Worm (Caenorhabditis elegans) whole organism, L3 larva: ENCODE results near the gene djr-1.2.

Source experiments
- ZK546.5 ChIP-seq: sonication (generic microtip); optimal IDR thresholded peaks from 2 replicates; lab custom pipeline; 2017; ENCODE audit warnings: missing biosample characterization, missing genetic modification characterization
- aly-2 ChIP-seq: fragments of 150-350 bp; optimal IDR thresholded peaks from 2 replicates; lab custom pipeline; 2014; ENCODE audit warnings: missing biosample characterization, missing genetic modification characterization
- ama-1 ChIP-seq: fragments of 150-350 bp; optimal IDR thresholded peaks from 2 replicates; lab custom pipeline; 2018
- ceh-16 ChIP-seq: sonication (generic microtip); optimal IDR thresholded peaks from 2 replicates; lab custom pipeline; 2017; ENCODE audit warnings: missing biosample characterization, missing genetic modification characterization
- ceh-28 ChIP-seq: fragments of 150-350 bp; optimal IDR thresholded peaks from 2 replicates; lab custom pipeline; 2014; ENCODE audit warnings: missing biosample characterization, missing genetic modification reagents, missing genetic modification characterization
- ceh-9 ChIP-seq: sonication (generic microtip); optimal IDR thresholded peaks from 2 replicates; lab custom pipeline; 2018; ENCODE audit warnings: missing biosample characterization, missing genetic modification characterization
- daf-12 ChIP-seq: fragments of 150-350 bp; optimal IDR thresholded peaks from 2 replicates; lab custom pipeline; 2014; ENCODE audit warnings: missing biosample characterization, missing genetic modification reagents, missing genetic modification characterization
- egl-27 ChIP-seq: sonication (generic microtip); optimal IDR thresholded peaks from 4 replicates; lab custom pipeline; 2017; ENCODE audit warnings: missing biosample characterization, missing genetic modification reagents, missing genetic modification characterization
- egl-5 ChIP-seq: fragments of 150-350 bp; optimal IDR thresholded peaks from 2 replicates; lab custom pipeline; 2017; ENCODE audit warnings: missing biosample characterization, missing genetic modification reagents, missing genetic modification characterization, inconsistent platforms
- elt-3 ChIP-seq, 3 experiments: fragments of 150-350 bp in 1 of 3; sonication (generic microtip) in 2 of 3; optimal IDR thresholded peaks; 2 replicates in 2 of 3; 4 replicates in 1 of 3; lab custom pipeline; 2014 to 2017; ENCODE audit warnings: missing biosample characterization in 3 of 3, missing genetic modification characterization in 3 of 3
- fkh-10 ChIP-seq: sonication (generic microtip); optimal IDR thresholded peaks from 2 replicates; lab custom pipeline; 2017; ENCODE audit warnings: missing biosample characterization, missing genetic modification reagents, missing genetic modification characterization
- fkh-2 ChIP-seq: fragments of 150-350 bp; optimal IDR thresholded peaks from 2 replicates; lab custom pipeline; 2014; ENCODE audit warnings: missing biosample characterization, missing genetic modification reagents, missing genetic modification characterization
- fos-1 ChIP-seq: fragments of 150-350 bp; optimal IDR thresholded peaks from 2 replicates; lab custom pipeline; 2014; ENCODE audit warnings: missing biosample characterization, missing genetic modification characterization
- hmg-11 ChIP-seq: sonication (generic microtip); optimal IDR thresholded peaks from 2 replicates; lab custom pipeline; 2016; ENCODE audit warnings: missing genetic modification characterization, missing compliant biosample characterization
- jun-1 ChIP-seq: fragments of 150-350 bp; optimal IDR thresholded peaks from 2 replicates; lab custom pipeline; 2014; ENCODE audit warnings: missing biosample characterization, missing genetic modification reagents, missing genetic modification characterization
- lin-15B ChIP-seq: fragments of 150-350 bp; optimal IDR thresholded peaks from 2 replicates; lab custom pipeline; 2014; ENCODE audit warnings: missing biosample characterization, missing genetic modification characterization
- lin-39 ChIP-seq: fragments of 150-350 bp; optimal IDR thresholded peaks from 2 replicates; lab custom pipeline; 2018; ENCODE audit warnings: missing biosample characterization, missing genetic modification reagents, missing genetic modification characterization
- lsy-12 ChIP-seq: sonication (generic microtip); optimal IDR thresholded peaks from 2 replicates; lab custom pipeline; 2016; ENCODE audit warnings: mild to moderate bottlenecking, missing genetic modification characterization, missing compliant biosample characterization
- mdl-1 ChIP-seq: fragments of 150-350 bp; optimal IDR thresholded peaks from 2 replicates; lab custom pipeline; 2014; ENCODE audit warnings: missing biosample characterization, missing genetic modification characterization
- nfya-1 ChIP-seq: sonication (generic microtip); optimal IDR thresholded peaks from 2 replicates; lab custom pipeline; 2017; ENCODE audit warnings: missing genetic modification characterization, mild to moderate bottlenecking, missing compliant biosample characterization, antibody characterized with exemption, moderate library complexity; ENCODE audit not compliant: insufficient read depth
- nhr-23 ChIP-seq: fragments of 150-350 bp; optimal IDR thresholded peaks from 2 replicates; lab custom pipeline; 2014; ENCODE audit warnings: missing biosample characterization, missing genetic modification reagents, missing genetic modification characterization
- nhr-237 ChIP-seq: fragments of 150-350 bp; optimal IDR thresholded peaks from 2 replicates; lab custom pipeline; 2014; ENCODE audit warnings: missing biosample characterization, missing genetic modification characterization
- nhr-25 ChIP-seq: sonication (generic microtip); optimal IDR thresholded peaks from 2 replicates; lab custom pipeline; 2017; ENCODE audit warnings: missing biosample characterization, missing genetic modification characterization
- nhr-28 ChIP-seq: fragments of 150-350 bp; optimal IDR thresholded peaks from 2 replicates; lab custom pipeline; 2014; ENCODE audit warnings: missing biosample characterization, missing genetic modification characterization
- nhr-67 ChIP-seq: fragments of 150-350 bp; optimal IDR thresholded peaks from 2 replicates; lab custom pipeline; 2014; ENCODE audit warnings: missing biosample characterization, missing genetic modification characterization
- nhr-77 ChIP-seq: fragments of 150-350 bp; optimal IDR thresholded peaks from 2 replicates; lab custom pipeline; 2014; ENCODE audit warnings: missing biosample characterization, missing genetic modification characterization
- pha-4 ChIP-seq: fragments of 150-350 bp; optimal IDR thresholded peaks from 2 replicates; lab custom pipeline; 2014; ENCODE audit warnings: missing biosample characterization, missing genetic modification reagents, missing genetic modification characterization
- pqm-1 ChIP-seq: fragments of 150-350 bp; optimal IDR thresholded peaks from 2 replicates; lab custom pipeline; 2017; ENCODE audit warnings: missing biosample characterization, missing genetic modification characterization, inconsistent platforms
- tbx-2 ChIP-seq: sonication (generic microtip); optimal IDR thresholded peaks from 2 replicates; lab custom pipeline; 2016; ENCODE audit warnings: mild to moderate bottlenecking, missing genetic modification characterization, missing compliant biosample characterization
- unc-39 ChIP-seq: sonication (generic microtip); optimal IDR thresholded peaks from 4 replicates; lab custom pipeline; 2017; ENCODE audit warnings: missing biosample characterization, missing genetic modification characterization
- unc-62 ChIP-seq: fragments of 150-350 bp; sonication (generic microtip); optimal IDR thresholded peaks from 4 replicates; lab custom pipeline; 2014; ENCODE audit warnings: missing biosample characterization, missing genetic modification reagents, missing genetic modification characterization

djr-1.2 gene

ce11 chrV:4055025-4055424, at the start of gene djr-1.2:
Gene djr-1.2, minus strand, starts transcription at chrV:4055125.
- TF ChIP-seq egl-27 (no peak), unc-62 (GFP tag; lab: Kevin White, UChicago) (no peak), fkh-10 (GFP tag; lab: Kevin White, UChicago) (no peak), fkh-2 (tag; lab: Kevin White, UChicago) (no peak)

- TF ChIP-seq unc-39 (tag; lab: Kevin White, UChicago) (no peak), nhr-237 (tag; lab: Kevin White, UChicago) (no peak), ceh-9 (tag; lab: Kevin White, UChicago) (no peak)
Observed at ce11 chrV:4104298-4104697, 49.4 kb upstream of the djr-1.2 start, which contains the start of gene srj-39. Gene srj-39, plus strand, starts transcription at chrV:4104598.

ce11 chrV:4101567-4101966, 46.6 kb upstream of the djr-1.2 start, which contains the start of gene srj-40:
Gene srj-40, plus strand, starts transcription at chrV:4101867.
- no peak for TF ChIP-seq ceh-16 (tag; lab: Kevin White, UChicago)
- no peak for TF ChIP-seq egl-5 (tag; lab: Kevin White, UChicago)
- no peak for TF ChIP-seq nhr-237 (tag; lab: Kevin White, UChicago)
- TF ChIP-seq tbx-2, result no peak
- TF ChIP-seq lsy-12, result no peak
- no peak for TF ChIP-seq hmg-11
- TF ChIP-seq nhr-23 (tag; lab: Kevin White, UChicago), result no peak
- TF ChIP-seq nhr-67 (tag; lab: Kevin White, UChicago), result no peak
- no peak for TF ChIP-seq fos-1 (tag; lab: Kevin White, UChicago)

- TF ChIP-seq egl-5 (tag; lab: Kevin White, UChicago), result no peak
- no peak for TF ChIP-seq ZK546.5 (tag; lab: Kevin White, UChicago)
- TF ChIP-seq nhr-77, result no peak
- TF ChIP-seq, all 47 proteins: peak for 0
Observed at ce11 chrV:4094740-4095139, 39.8 kb upstream of the djr-1.2 start, which contains the start of gene nhr-181. Gene nhr-181, plus strand, starts transcription at chrV:4095040.

- TF ChIP-seq daf-12 (tag; lab: Kevin White, UChicago) (no peak), pqm-1 (tag; lab: Kevin White, UChicago) (no peak)
Observed at ce11 chrV:4082952-4083351, 28.0 kb upstream of the djr-1.2 start, which contains the start of gene F38H12.5. Gene F38H12.5, minus strand, starts transcription at chrV:4083052.

- no peak for TF ChIP-seq fkh-10 (GFP tag; lab: Kevin White, UChicago)
- no peak for TF ChIP-seq unc-39 (tag; lab: Kevin White, UChicago)
- no peak for TF ChIP-seq lin-39 (tag; lab: Kevin White, UChicago)
- TF ChIP-seq ceh-28 (tag; lab: Kevin White, UChicago), result no peak
- no peak for TF ChIP-seq nhr-25
- no peak for TF ChIP-seq tbx-2
- no peak for TF ChIP-seq nfya-1
- no peak for TF ChIP-seq nhr-23 (tag; lab: Kevin White, UChicago)
- no peak for TF ChIP-seq aly-2 (tag; lab: Kevin White, UChicago)
- no peak for TF ChIP-seq lin-15B
- no peak for TF ChIP-seq daf-12 (tag; lab: Kevin White, UChicago)
- TF ChIP-seq ama-1 (lab: Kevin White, UChicago), result no peak
- no peak for TF ChIP-seq ZK546.5 (tag; lab: Kevin White, UChicago)
Observed at ce11 chrV:4081283-4081682, 26.4 kb upstream of the djr-1.2 start, which contains the start of gene srh-211. Gene srh-211, minus strand, starts transcription at chrV:4081383.

- TF ChIP-seq jun-1 (tag; lab: Kevin White, UChicago) (no peak), pha-4 (tag; lab: Kevin White, UChicago) (no peak), ceh-16 (tag; lab: Kevin White, UChicago) (no peak), egl-27 (no peak), mdl-1 (tag; lab: Kevin White, UChicago) (no peak), nhr-28 (tag; lab: Kevin White, UChicago) (no peak), daf-12 (tag; lab: Kevin White, UChicago) (no peak), nfya-1 (no peak), lsy-12 (no peak), elt-3 (tag; optimal IDR thresholded peaks at IDR 0.05; lab: Kevin White, UChicago) (no peak), nhr-25 (no peak), nhr-237 (tag; lab: Kevin White, UChicago) (no peak)
- TF ChIP-seq, all 47 proteins: peak for 0
Observed at ce11 chrV:4080546-4080945, 25.6 kb upstream of the djr-1.2 start.
